Worm (Caenorhabditis elegans) whole organism, early embryonic: Measurements from ENCODE around the gene lelo-2.

Experiments used
- B0310.2 ChIP-seq: sonication (generic microtip); optimal IDR thresholded peaks from 2 replicates; lab custom pipeline; 2016; ENCODE audit warnings: mild to moderate bottlenecking, missing genetic modification characterization, missing compliant biosample characterization
- F13C5.2 ChIP-seq: sonication (generic microtip); optimal IDR thresholded peaks from 2 replicates; lab custom pipeline; 2017; ENCODE audit warnings: mild to moderate bottlenecking, missing genetic modification characterization, inconsistent platforms, missing compliant biosample characterization
- ama-1 ChIP-seq: fragments of 150-350 bp; optimal IDR thresholded peaks from 2 replicates; lab custom pipeline; 2014
- ceh-13 ChIP-seq: fragments of 200-800 bp; sonication (Bioruptor generic); optimal IDR thresholded peaks from 2 replicates; lab custom pipeline; 2018; ENCODE audit warnings: mild to moderate bottlenecking, missing genetic modification characterization, missing compliant biosample characterization
- hmg-4 ChIP-seq: fragments of 200-800 bp; sonication (Bioruptor generic); optimal IDR thresholded peaks from 2 replicates; lab custom pipeline; 2018; ENCODE audit warnings: mild to moderate bottlenecking, missing genetic modification characterization, missing compliant biosample characterization
- hnd-1 ChIP-seq: sonication (generic microtip); optimal IDR thresholded peaks from 2 replicates; lab custom pipeline; 2016; ENCODE audit warnings: missing genetic modification characterization, missing compliant biosample characterization
- pes-1 ChIP-seq: fragments of 200-800 bp; sonication (Bioruptor generic); IDR thresholded peaks from 2 replicates; pipeline ENCODE4 v1.3.6; 2022; ENCODE audit warnings: missing genetic modification reagents, missing genetic modification characterization, missing compliant biosample characterization
- sea-1 ChIP-seq: fragments of 200-800 bp; sonication (Bioruptor generic); conservative IDR thresholded peaks from 2 replicates; pipeline ENCODE4 v1.3.6; 2022; ENCODE audit warnings: missing genetic modification characterization, missing compliant biosample characterization
- tbx-37 ChIP-seq: fragments of 200-800 bp; sonication (Bioruptor generic); conservative IDR thresholded peaks from 2 replicates; pipeline ENCODE4 v1.3.6; 2022; ENCODE audit warnings: missing genetic modification reagents, missing genetic modification characterization, missing compliant biosample characterization

DNA sequence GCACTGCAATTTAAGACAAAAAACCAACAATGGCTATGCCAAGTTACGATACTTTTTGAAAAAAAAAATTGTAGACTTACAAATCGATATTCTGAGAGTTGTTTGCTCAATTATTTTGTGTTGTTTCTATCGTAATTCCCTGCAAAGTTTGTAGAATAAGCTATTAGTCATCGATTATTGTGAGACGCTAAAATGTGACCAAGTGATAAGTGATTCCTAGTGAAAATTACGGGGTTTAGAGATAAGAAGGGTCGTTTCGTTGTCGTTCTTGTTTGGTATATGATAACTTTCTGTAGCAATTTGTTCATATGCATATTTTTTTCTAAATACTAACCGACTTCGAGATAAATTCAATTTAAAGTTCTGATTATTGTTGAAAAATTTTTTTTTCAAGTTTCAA lies 28.8 kb downstream of the lelo-2 start:
- TF ChIP-seq ama-1 (lab: Kevin White, UChicago) = no peak
- no peak for TF ChIP-seq pes-1
- TF ChIP-seq tbx-37 (GFP tag; lab: Robert Waterston, UW) = no peak
- TF ChIP-seq ceh-13 (GFP tag; lab: Kevin White, UChicago) = no peak
- no peak for TF ChIP-seq sea-1 (GFP tag; lab: Robert Waterston, UW)
- TF ChIP-seq hnd-1 = no peak
- TF ChIP-seq F13C5.2 = no peak
- TF ChIP-seq B0310.2 (tag; lab: Kevin White, UChicago) = no peak
- TF ChIP-seq hmg-4 (GFP tag; lab: Kevin White, UChicago) = no peak
